Worm (Caenorhabditis elegans) whole organism, L3 larva: ENCODE measurements around the gene lin-22.

Experiments
- R02D3.7 ChIP-seq: fragments of 150-350 bp; optimal IDR thresholded peaks from 2 replicates; lab custom pipeline; 2014; ENCODE audit warnings: missing biosample characterization, missing genetic modification characterization
- nhr-12 ChIP-seq: fragments of 150-350 bp; optimal IDR thresholded peaks from 2 replicates; lab custom pipeline; 2014; ENCODE audit warnings: missing biosample characterization, missing genetic modification characterization

ce11 chrIV:3014610-3015009 lies 4.9 kb upstream of the lin-22 start:
- TF ChIP-seq nhr-12 (tag; lab: Kevin White, UChicago) (no peak), R02D3.7 (no peak)
